Fruit fly (Drosophila melanogaster) whole organism, embryonic: ENCODE data around the gene Vm34Ca.

Source experiments
- CG10431 ChIP-seq: fragments of 200-800 bp; sonication (Bioruptor generic); optimal IDR thresholded peaks from 3 replicates; lab custom pipeline; 2018; ENCODE audit warnings: missing biosample characterization, mild to moderate bottlenecking, missing genetic modification characterization
- CG12071 ChIP-seq: fragments of 200-800 bp; sonication (Bioruptor generic); optimal IDR thresholded peaks from 3 replicates; lab custom pipeline; 2018; ENCODE audit warnings: missing biosample characterization, mild to moderate bottlenecking, missing genetic modification characterization
- CG13123 ChIP-seq: fragments of 200-800 bp; sonication (Bioruptor generic); optimal IDR thresholded peaks from 2 replicates; lab custom pipeline; 2016; ENCODE audit warnings: missing biosample characterization, missing genetic modification characterization
- CG13287 ChIP-seq: fragments of 200-800 bp; sonication (Bioruptor generic); IDR thresholded peaks from 2 replicates; pipeline ENCODE4 v1.3.6; 2022; ENCODE audit warnings: missing biosample characterization, missing genetic modification characterization; ENCODE audit not compliant: partially characterized antibody
- CG1647 ChIP-seq: fragments of 200-800 bp; sonication (Bioruptor generic); optimal IDR thresholded peaks from 3 replicates; lab custom pipeline; 2016; ENCODE audit warnings: missing biosample characterization, missing genetic modification characterization
- CG16813 ChIP-seq: fragments of 200-800 bp; sonication (Bioruptor generic); IDR thresholded peaks from 3 replicates; pipeline ENCODE4 v1.3.6; 2022; ENCODE audit warnings: missing biosample characterization, missing genetic modification characterization; ENCODE audit not compliant: partially characterized antibody
- CG17829 ChIP-seq: fragments of 200-800 bp; optimal IDR thresholded peaks from 2 replicates; lab custom pipeline; 2019; ENCODE audit warnings: missing biosample characterization, mild to moderate bottlenecking, missing genetic modification characterization, moderate library complexity
- CG1832 ChIP-seq: fragments of 200-800 bp; sonication (Bioruptor generic); optimal IDR thresholded peaks from 2 replicates; lab custom pipeline; 2017; ENCODE audit warnings: missing biosample characterization, mild to moderate bottlenecking, missing genetic modification characterization, inconsistent platforms
- CG18476 ChIP-seq: fragments of 200-800 bp; sonication (Bioruptor generic); optimal IDR thresholded peaks from 2 replicates; lab custom pipeline; 2016; ENCODE audit warnings: missing biosample characterization, mild to moderate bottlenecking, missing genetic modification characterization
- CG18599 ChIP-seq: fragments of 200-800 bp; sonication (Bioruptor generic); optimal IDR thresholded peaks from 3 replicates; lab custom pipeline; 2017; ENCODE audit warnings: missing biosample characterization, missing genetic modification characterization, mild to moderate bottlenecking, moderate library complexity, missing genetic modification reagents
- CG18764 ChIP-seq: fragments of 200-800 bp; sonication (Bioruptor generic); optimal IDR thresholded peaks from 3 replicates; lab custom pipeline; 2016; ENCODE audit warnings: missing biosample characterization, missing genetic modification characterization
- CG2116 ChIP-seq: fragments of 200-800 bp; sonication (Bioruptor generic); optimal IDR thresholded peaks from 3 replicates; lab custom pipeline; 2018; ENCODE audit warnings: missing biosample characterization, mild to moderate bottlenecking, missing genetic modification characterization
- CG31388 ChIP-seq: fragments of 200-800 bp; sonication (Bioruptor generic); optimal IDR thresholded peaks from 2 replicates; lab custom pipeline; 2016; ENCODE audit warnings: missing biosample characterization, missing genetic modification characterization
- CG33213 ChIP-seq: fragments of 200-800 bp; sonication (Bioruptor generic); optimal IDR thresholded peaks from 3 replicates; lab custom pipeline; 2016; ENCODE audit warnings: missing biosample characterization, missing genetic modification characterization
- CG3838 ChIP-seq: fragments of 200-800 bp; sonication (Bioruptor generic); optimal IDR thresholded peaks from 3 replicates; lab custom pipeline; 2016; ENCODE audit warnings: missing biosample characterization, missing genetic modification characterization
- CG4360 ChIP-seq: fragments of 200-800 bp; sonication (Bioruptor generic); IDR thresholded peaks from 2 replicates; pipeline ENCODE4 v1.3.6; 2022; ENCODE audit warnings: missing biosample characterization, missing genetic modification characterization
- CG43689 ChIP-seq: fragments of 200-800 bp; sonication (Bioruptor generic); IDR thresholded peaks from 2 replicates; pipeline ENCODE4 v1.3.6; 2022; ENCODE audit warnings: missing biosample characterization, missing genetic modification characterization
- CG4617 ChIP-seq: fragments of 200-800 bp; sonication (Bioruptor generic); optimal IDR thresholded peaks from 3 replicates; lab custom pipeline; 2016; ENCODE audit warnings: missing biosample characterization, missing genetic modification characterization, borderline replicate concordance
- CG7745 ChIP-seq: fragments of 200-800 bp; sonication (Bioruptor generic); optimal IDR thresholded peaks from 2 replicates; lab custom pipeline; 2018; ENCODE audit warnings: missing biosample characterization, mild to moderate bottlenecking, missing genetic modification characterization, moderate library complexity
- CG7839 ChIP-seq: fragments of 200-800 bp; sonication (Bioruptor generic); optimal IDR thresholded peaks from 3 replicates; lab custom pipeline; 2018; ENCODE audit warnings: missing biosample characterization, mild to moderate bottlenecking, missing genetic modification characterization, moderate library complexity
- CG8388 ChIP-seq: fragments of 200-800 bp; sonication (Bioruptor generic); optimal IDR thresholded peaks from 2 replicates; lab custom pipeline; 2019; ENCODE audit warnings: missing biosample characterization, mild to moderate bottlenecking, missing genetic modification characterization, moderate library complexity
- CG9437 ChIP-seq: fragments of 200-800 bp; sonication (Bioruptor generic); optimal IDR thresholded peaks from 2 replicates; lab custom pipeline; 2018; ENCODE audit warnings: missing biosample characterization, mild to moderate bottlenecking, missing genetic modification characterization
- D19B ChIP-seq: fragments of 200-800 bp; sonication (Bioruptor generic); optimal IDR thresholded peaks from 2 replicates; lab custom pipeline; 2017; ENCODE audit warnings: missing biosample characterization, mild to moderate bottlenecking, missing genetic modification characterization
- Fer1 ChIP-seq: fragments of 200-800 bp; sonication (Bioruptor generic); optimal IDR thresholded peaks from 2 replicates; lab custom pipeline; 2017; ENCODE audit warnings: missing biosample characterization, mild to moderate bottlenecking, missing genetic modification characterization
- Gug ChIP-seq: fragments of 200-800 bp; sonication (Bioruptor generic); IDR thresholded peaks from 4 replicates; pipeline ENCODE4 v1.3.6; 2022; ENCODE audit warnings: missing biosample characterization, missing genetic modification characterization
- HLHmδ ChIP-seq: fragments of 200-800 bp; sonication (Bioruptor generic); optimal IDR thresholded peaks from 2 replicates; lab custom pipeline; 2018; ENCODE audit warnings: missing biosample characterization, mild to moderate bottlenecking, missing genetic modification characterization, moderate library complexity
- Jarid2 ChIP-seq: fragments of 200-800 bp; sonication (Bioruptor generic); optimal IDR thresholded peaks from 3 replicates; lab custom pipeline; 2017; ENCODE audit warnings: mild to moderate bottlenecking, missing biosample characterization, missing genetic modification reagents, missing genetic modification characterization
- Lhr ChIP-seq: fragments of 200-800 bp; sonication (Bioruptor generic); optimal IDR thresholded peaks from 3 replicates; lab custom pipeline; 2017; ENCODE audit warnings: mild to moderate bottlenecking, missing biosample characterization, missing genetic modification reagents, missing genetic modification characterization
- MBD-R2 ChIP-seq: fragments of 200-800 bp; sonication (Bioruptor generic); IDR thresholded peaks from 2 replicates; pipeline ENCODE4 v1.3.6; 2022; ENCODE audit warnings: missing biosample characterization, missing genetic modification characterization
- Max ChIP-seq: fragments of 200-800 bp; sonication (Bioruptor generic); optimal IDR thresholded peaks from 2 replicates; lab custom pipeline; 2016; ENCODE audit warnings: missing biosample characterization, mild to moderate bottlenecking, missing genetic modification characterization
- Mes4 ChIP-seq: fragments of 200-800 bp; sonication (Bioruptor generic); optimal IDR thresholded peaks from 2 replicates; lab custom pipeline; 2016; ENCODE audit warnings: missing biosample characterization, missing genetic modification characterization
- NfI ChIP-seq: fragments of 200-800 bp; sonication (Bioruptor generic); optimal IDR thresholded peaks from 3 replicates; lab custom pipeline; 2018; ENCODE audit warnings: missing biosample characterization, mild to moderate bottlenecking, missing genetic modification characterization, moderate library complexity
- PHDP ChIP-seq: fragments of 200-800 bp; sonication (Bioruptor generic); optimal IDR thresholded peaks from 3 replicates; lab custom pipeline; 2018; ENCODE audit warnings: missing biosample characterization, mild to moderate bottlenecking, missing genetic modification characterization, moderate library complexity
- Sox100B ChIP-seq: fragments of 200-800 bp; sonication (Bioruptor generic); optimal IDR thresholded peaks from 3 replicates; lab custom pipeline; 2018; ENCODE audit warnings: missing biosample characterization, mild to moderate bottlenecking, missing genetic modification characterization
- Ssrp ChIP-seq: fragments of 200-800 bp; sonication (Bioruptor generic); optimal IDR thresholded peaks from 2 replicates; lab custom pipeline; 2018; ENCODE audit warnings: missing biosample characterization, mild to moderate bottlenecking, missing genetic modification characterization, moderate library complexity
- YL-1 ChIP-seq: fragments of 200-800 bp; sonication (Bioruptor generic); optimal IDR thresholded peaks from 3 replicates; lab custom pipeline; 2017; ENCODE audit warnings: missing biosample characterization, mild to moderate bottlenecking, missing genetic modification characterization
- ase ChIP-seq: fragments of 200-800 bp; sonication (Bioruptor generic); IDR thresholded peaks from 3 replicates; pipeline ENCODE4 v1.3.6; 2022; ENCODE audit warnings: missing biosample characterization, missing genetic modification characterization
- bab2 ChIP-seq: fragments of 200-800 bp; sonication (Bioruptor generic); optimal IDR thresholded peaks from 2 replicates; lab custom pipeline; 2016; ENCODE audit warnings: missing biosample characterization, missing genetic modification characterization
- bigmax ChIP-seq: fragments of 200-800 bp; sonication (Bioruptor generic); optimal IDR thresholded peaks from 2 replicates; lab custom pipeline; 2018; ENCODE audit warnings: missing biosample characterization, mild to moderate bottlenecking, missing genetic modification characterization
- dpn ChIP-seq, 2 experiments: fragments of 200-800 bp; sonication (Bioruptor generic); optimal IDR thresholded peaks; 3 replicates each; lab custom pipeline; 2016; ENCODE audit warnings: missing biosample characterization in 2 of 2, missing genetic modification characterization in 2 of 2
- fd96Cb ChIP-seq: fragments of 200-800 bp; sonication (Bioruptor generic); optimal IDR thresholded peaks from 2 replicates; lab custom pipeline; 2018; ENCODE audit warnings: missing biosample characterization, mild to moderate bottlenecking, missing genetic modification characterization, moderate library complexity
- fu2 ChIP-seq: fragments of 200-800 bp; sonication (Bioruptor generic); optimal IDR thresholded peaks from 2 replicates; lab custom pipeline; 2016; ENCODE audit warnings: missing biosample characterization, missing genetic modification characterization
- gce ChIP-seq: fragments of 200-800 bp; sonication (Bioruptor generic); IDR thresholded peaks from 3 replicates; pipeline ENCODE4 v1.3.6; 2022; ENCODE audit warnings: missing biosample characterization, missing genetic modification characterization
- klu ChIP-seq: fragments of 200-800 bp; sonication (Bioruptor generic); IDR thresholded peaks from 2 replicates; pipeline ENCODE4 v1.3.6; 2022; ENCODE audit warnings: missing biosample characterization, missing genetic modification characterization
- lab ChIP-seq: fragments of 200-800 bp; sonication (Bioruptor generic); optimal IDR thresholded peaks from 3 replicates; lab custom pipeline; 2017; ENCODE audit warnings: missing biosample characterization, missing genetic modification characterization, mild to moderate bottlenecking, moderate library complexity, missing genetic modification reagents
- mld ChIP-seq: fragments of 200-800 bp; sonication (Bioruptor generic); IDR thresholded peaks from 3 replicates; pipeline ENCODE4 v1.3.6; 2022; ENCODE audit warnings: missing biosample characterization, missing genetic modification characterization; ENCODE audit not compliant: partially characterized antibody
- nau ChIP-seq: fragments of 200-800 bp; sonication (Bioruptor generic); optimal IDR thresholded peaks from 3 replicates; lab custom pipeline; 2017; ENCODE audit warnings: missing biosample characterization, mild to moderate bottlenecking, missing genetic modification characterization, missing genetic modification reagents
- org-1 ChIP-seq: fragments of 200-800 bp; sonication (Bioruptor generic); optimal IDR thresholded peaks from 2 replicates; lab custom pipeline; 2017; ENCODE audit warnings: missing biosample characterization, missing genetic modification characterization

Vm34Ca gene

dm6 chr2L:13373435-13374242 lies 37.8 kb downstream of the Vm34Ca start, which contains the start of the genes Bdp1 and CG6565 (continued):
- peak; percentile 81 for TF ChIP-seq CG12071 (GFP tag; lab: Kevin White, UChicago)
- TF ChIP-seq CG31388 (GFP tag; lab: Kevin White, UChicago) = peak; percentile 95
- TF ChIP-seq Mes4 = peak; percentile 97
- peak; percentile 79 for TF ChIP-seq CG43689
- TF ChIP-seq HLHmδ (GFP tag; lab: Kevin White, UChicago) = no peak
- no peak for TF ChIP-seq CG7745 (tag; lab: Kevin White, UChicago)
- peak; percentile 95 for TF ChIP-seq CG3838 (GFP tag; lab: Kevin White, UChicago)
- TF ChIP-seq fd96Cb = peak; percentile 97
- peak; percentile 96 for TF ChIP-seq CG13123
- TF ChIP-seq dpn (GFP tag; optimal IDR thresholded peaks at IDR 0.05; lab: Kevin White, UChicago) = peak; percentile 98 to 99
- peak; percentile 95 for TF ChIP-seq PHDP (tag; lab: Kevin White, UChicago)
- peak; percentile 99 for TF ChIP-seq Max (GFP tag; lab: Kevin White, UChicago)
- TF ChIP-seq nau (GFP tag; lab: Kevin White, UChicago) = no peak
- peak; percentile 94 for TF ChIP-seq ase
- TF ChIP-seq CG7839 (tag; lab: Kevin White, UChicago) = peak; percentile 97
- TF ChIP-seq CG13287 (GFP tag; lab: Robert Waterston, UW) = peak; percentile 44; the same call in 1 of the 2 replicates
- peak; percentile 87 for TF ChIP-seq MBD-R2
- TF ChIP-seq D19B (GFP tag; lab: Kevin White, UChicago) = peak; percentile 92
- TF ChIP-seq CG18764 = peak; percentile 96
- peak; percentile 99 for TF ChIP-seq bab2 (GFP tag; lab: Kevin White, UChicago)
- peak; percentile 99 for TF ChIP-seq fu2 (GFP tag; lab: Kevin White, UChicago)
- TF ChIP-seq CG4360 (GFP tag; lab: Robert Waterston, UW) = peak; percentile 48; the same call in 1 of the 2 replicates
- no peak for TF ChIP-seq mld
- peak; percentile 97 for TF ChIP-seq CG18476 (GFP tag; lab: Kevin White, UChicago)
- TF ChIP-seq Jarid2 (GFP tag; lab: Kevin White, UChicago) = no peak
- peak; percentile 95 for TF ChIP-seq Fer1 (GFP tag; lab: Kevin White, UChicago)
- peak; percentile 91 for TF ChIP-seq CG17829
- peak; percentile 94 for TF ChIP-seq CG9437 (GFP tag; lab: Kevin White, UChicago)
- peak; percentile 94 for TF ChIP-seq CG8388
- TF ChIP-seq CG4617 (GFP tag; lab: Kevin White, UChicago) = peak; percentile 98
- peak; percentile 97 for TF ChIP-seq NfI
- TF ChIP-seq lab (GFP tag; lab: Kevin White, UChicago) = peak; percentile 97
- peak; percentile 93 for TF ChIP-seq Lhr (GFP tag; lab: Kevin White, UChicago)
- TF ChIP-seq CG1832 (GFP tag; lab: Kevin White, UChicago) = no peak
- TF ChIP-seq Gug (GFP tag; lab: Robert Waterston, UW) = peak; percentile 98
- peak; percentile 98 for TF ChIP-seq CG1647 (GFP tag; lab: Kevin White, UChicago)
- peak; percentile 98 for TF ChIP-seq CG33213 (GFP tag; lab: Kevin White, UChicago)
- peak; percentile 96 for TF ChIP-seq org-1 (GFP tag; lab: Kevin White, UChicago)
- peak; percentile 82 for TF ChIP-seq CG10431 (GFP tag; lab: Kevin White, UChicago)
- TF ChIP-seq CG2116 (GFP tag; lab: Kevin White, UChicago) = peak; percentile 87
- peak; percentile 98 for TF ChIP-seq Ssrp (tag; lab: Kevin White, UChicago)
- peak; percentile 76 for TF ChIP-seq gce (GFP tag; lab: Robert Waterston, UW)
- peak; percentile 97 for TF ChIP-seq klu
- TF ChIP-seq CG18599 (GFP tag; lab: Kevin White, UChicago) = peak; percentile 95
- peak; percentile 94 for TF ChIP-seq YL-1 (GFP tag; lab: Kevin White, UChicago)
- TF ChIP-seq CG16813 = 0 out of 3 replicates have a peak, but pooled peaks have one; percentile 35
- TF ChIP-seq Sox100B (GFP tag; lab: Kevin White, UChicago) = peak; percentile 98
- peak; percentile 19 for TF ChIP-seq bigmax (GFP tag; lab: Kevin White, UChicago)
